Worm (Caenorhabditis elegans) whole organism, midembryonic: ENCODE results near the gene C14A11.9.

Experiments
- T22C8.4 ChIP-seq: fragments of 200-800 bp; sonication (Bioruptor generic); IDR thresholded peaks from 2 replicates; pipeline ENCODE4 v1.3.6; 2022; ENCODE audit warnings: missing genetic modification characterization, missing compliant biosample characterization
- cog-1 ChIP-seq: sonication (generic microtip); optimal IDR thresholded peaks from 2 replicates; lab custom pipeline; 2016; ENCODE audit warnings: missing genetic modification characterization, missing compliant biosample characterization
- flt-1 ChIP-seq: fragments of 200-800 bp; sonication (Bioruptor generic); IDR thresholded peaks from 2 replicates; pipeline ENCODE4 v1.3.6; 2022; ENCODE audit warnings: missing genetic modification characterization, missing compliant biosample characterization
- klf-2 ChIP-seq: fragments of 200-800 bp; sonication (Bioruptor generic); conservative IDR thresholded peaks from 2 replicates; pipeline ENCODE4 v1.3.6; 2022; ENCODE audit warnings: missing genetic modification reagents, missing genetic modification characterization, missing compliant biosample characterization
- med-1 ChIP-seq: sonication (generic microtip); optimal IDR thresholded peaks from 2 replicates; lab custom pipeline; 2017; ENCODE audit warnings: missing genetic modification characterization, mild to moderate bottlenecking, missing compliant biosample characterization, antibody characterized with exemption, missing genetic modification reagents; ENCODE audit not compliant: insufficient read depth
- ref-1 ChIP-seq: fragments of 200-800 bp; sonication (Bioruptor generic); conservative IDR thresholded peaks from 2 replicates; pipeline ENCODE4 v1.3.6; 2022; ENCODE audit warnings: missing genetic modification reagents, missing genetic modification characterization, missing compliant biosample characterization
- tab-1 ChIP-seq: fragments of 200-800 bp; sonication (Bioruptor generic); IDR thresholded peaks from 2 replicates; pipeline ENCODE4 v1.3.6; 2022; ENCODE audit warnings: missing genetic modification characterization, missing compliant biosample characterization
- ztf-29 ChIP-seq: fragments of 200-800 bp; sonication (Bioruptor generic); IDR thresholded peaks from 2 replicates; pipeline ENCODE4 v1.3.6; 2022; ENCODE audit warnings: missing genetic modification reagents, missing genetic modification characterization, missing compliant biosample characterization

DNA sequence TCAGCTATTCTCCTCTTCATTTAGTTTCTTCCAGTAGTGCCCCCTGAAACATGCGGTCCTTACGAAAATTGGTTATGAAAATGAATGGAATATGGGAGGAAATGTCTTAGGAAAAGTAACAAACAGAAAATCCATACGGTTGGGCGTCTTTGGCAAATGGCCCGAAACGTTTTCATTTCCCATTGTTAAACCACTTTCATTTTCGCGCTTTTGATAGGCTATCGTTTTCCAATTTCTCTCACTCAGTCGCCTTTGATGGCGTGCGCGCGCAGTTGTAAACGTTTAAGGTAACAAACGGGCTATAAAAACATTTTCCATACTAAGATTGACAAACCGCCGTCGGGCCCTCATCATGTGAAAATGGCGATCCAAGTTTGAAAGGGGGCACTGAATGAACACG, 14.4 kb downstream of the C14A11.9 start:
- no peak for TF ChIP-seq cog-1 (tag; lab: Kevin White, UChicago)
- TF ChIP-seq ztf-29 (GFP tag; lab: Robert Waterston, UW), result no peak
- TF ChIP-seq flt-1 (GFP tag; lab: Robert Waterston, UW), result no peak
- no peak for TF ChIP-seq med-1 (GFP tag; lab: Kevin White, UChicago)
- no peak for TF ChIP-seq tab-1 (GFP tag; lab: Robert Waterston, UW)
- TF ChIP-seq ref-1 (GFP tag; lab: Robert Waterston, UW), result no peak
- no peak for TF ChIP-seq klf-2 (GFP tag; lab: Robert Waterston, UW)
- no peak for TF ChIP-seq T22C8.4 (GFP tag; lab: Robert Waterston, UW)
